Worm (Caenorhabditis elegans): ENCODE measurements around the gene C54H2.4.

- TF ChIP-seq nhr-11 (tag; optimal IDR thresholded peaks at IDR 0.05) (peak; percentile 82), ceh-28 (tag; optimal IDR thresholded peaks at IDR 0.05) (peak; percentile 26), skn-1 (tag; optimal IDR thresholded peaks at IDR 0.05) (no peak), lsy-2 (tag; optimal IDR thresholded peaks at IDR 0.05) (peak; percentile 74 to 85)
These were observed 30.6 kb upstream of the C54H2.4 start for ce11 chrX:5801156-5801592.

Data from whole organism, L4 larva.